Worm (Caenorhabditis elegans): ENCODE measurements around the gene Y56A3A.7.

Gene Y56A3A.7

DNA sequence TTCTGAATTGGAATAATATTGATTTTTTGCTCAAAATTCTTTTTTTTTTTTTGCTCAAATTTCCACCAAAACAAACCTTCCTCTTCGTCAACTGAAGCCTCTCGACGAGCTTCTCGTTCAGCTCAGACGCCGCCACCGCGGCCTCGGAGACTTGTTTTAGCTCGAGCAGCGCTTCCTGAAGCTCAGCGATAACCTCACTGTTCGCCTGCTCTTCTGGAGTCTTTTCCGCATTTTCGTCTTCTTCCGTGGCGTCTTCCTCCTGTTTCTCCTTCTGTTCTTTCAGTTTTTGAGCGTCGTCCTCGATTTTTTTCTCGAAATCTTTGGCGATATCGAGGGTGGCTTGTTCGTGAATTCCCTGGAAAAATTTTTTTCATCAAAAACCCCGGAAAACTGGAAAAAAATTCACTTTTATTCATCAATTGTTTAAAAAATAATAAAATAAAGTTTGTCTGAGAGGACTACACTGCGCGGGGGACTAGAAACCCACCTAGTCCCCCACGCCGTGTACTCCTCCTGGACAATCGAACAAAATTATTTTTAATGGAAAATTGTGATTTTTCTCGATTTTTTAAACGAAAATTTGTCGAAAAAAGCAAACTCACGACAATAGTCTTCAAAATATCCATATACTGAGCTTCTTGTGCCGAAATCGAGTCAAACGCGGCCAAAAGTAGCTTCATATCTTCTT lies 613 bp downstream of the Y56A3A.7 start:
- TF ChIP-seq egl-27 (tag; optimal IDR thresholded peaks at IDR 0.05) (no peak), pha-4 (GFP tag; IDR thresholded peaks at IDR 0.05) (peak; percentile 54; the same call in 1 of the 2 replicates), pha-4 (tag; optimal IDR thresholded peaks at IDR 0.05) (no peak), sdz-12 (GFP tag; optimal IDR thresholded peaks at IDR 0.05) (peak; percentile 66), hlh-30 (tag; optimal IDR thresholded peaks at IDR 0.05; ENCODE audit: insufficient read depth) (peak; percentile 52), unc-130 (GFP tag; optimal IDR thresholded peaks at IDR 0.05) (peak; percentile 93), hlh-11 (tag; optimal IDR thresholded peaks at IDR 0.05) (peak; percentile 51), saeg-2 (GFP tag; IDR thresholded peaks at IDR 0.05) (no peak), ceh-82 (tag; optimal IDR thresholded peaks at IDR 0.05) (no peak), F26F4.8 (GFP tag; conservative IDR thresholded peaks at IDR 0.05) (no peak), ceh-28 (tag; optimal IDR thresholded peaks at IDR 0.05) (no peak), nhr-102 (tag; optimal IDR thresholded peaks at IDR 0.05) (peak; percentile 67), tag-97 (GFP tag; IDR thresholded peaks at IDR 0.05) (peak; percentile 91), arid-1 (GFP tag; conservative IDR thresholded peaks at IDR 0.05) (peak; percentile 52; the same call in 1 of the 2 replicates), F37D6.2 (tag; optimal IDR thresholded peaks at IDR 0.05) (peak; percentile 71), ceh-44 (GFP tag; IDR thresholded peaks at IDR 0.05) (no peak), ctbp-1 (GFP tag; IDR thresholded peaks at IDR 0.05) (peak; percentile 61; the same call in 1 of the 2 replicates), rbr-2 (tag; optimal IDR thresholded peaks at IDR 0.05) (peak; percentile 73), T26A8.4 (GFP tag; IDR thresholded peaks at IDR 0.05) (0 out of 2 replicates have a peak, but pooled peaks have one; percentile 53), ceh-32 (tag; optimal IDR thresholded peaks at IDR 0.05; ENCODE audit: poor library complexity) (peak; percentile 28), dmd-6 (GFP tag; IDR thresholded peaks at IDR 0.05) (peak; percentile 73), daf-16 (GFP tag; optimal IDR thresholded peaks at IDR 0.05) (peak in 1 of 2 experiments; percentile 54), daf-16 (tag; optimal IDR thresholded peaks at IDR 0.05) (no peak), daf-12 (tag; optimal IDR thresholded peaks at IDR 0.05) (no peak), mep-1 (tag; optimal IDR thresholded peaks at IDR 0.05) (peak; percentile 78), vab-7 (GFP tag; IDR thresholded peaks at IDR 0.05) (0 out of 2 replicates have a peak, but pooled peaks have one; percentile 31), Y48G9A.11 (GFP tag; IDR thresholded peaks at IDR 0.05) (peak; percentile 81), cey-2 (tag; optimal IDR thresholded peaks at IDR 0.05; ENCODE audit: borderline replicate concordance, insufficient read depth) (no peak), spr-3 (GFP tag; optimal IDR thresholded peaks at IDR 0.05) (peak; percentile 62), dpl-1 (GFP tag; optimal IDR thresholded peaks at IDR 0.05) (peak; percentile 81), zfp-2 (tag; optimal IDR thresholded peaks at IDR 0.05) (peak; percentile 13), nhr-48 (tag; optimal IDR thresholded peaks at IDR 0.05) (peak; percentile 20), lim-7 (GFP tag; IDR thresholded peaks at IDR 0.05) (no peak), ama-1 (optimal IDR thresholded peaks at IDR 0.05) (no peak), fkh-10 (GFP tag; optimal IDR thresholded peaks at IDR 0.05) (peak; percentile 21), dmd-9 (GFP tag; IDR thresholded peaks at IDR 0.05) (peak; percentile 96), lin-38 (GFP tag; IDR thresholded peaks at IDR 0.05) (peak; percentile 80), tra-1 (GFP tag; IDR thresholded peaks at IDR 0.05) (peak; percentile 85; the same call in 1 of the 2 replicates), lir-3 (tag; optimal IDR thresholded peaks at IDR 0.05) (peak; percentile 41), madf-9 (GFP tag; conservative IDR thresholded peaks at IDR 0.05) (peak; percentile 81), ztf-7 (tag; optimal IDR thresholded peaks at IDR 0.05) (peak; percentile 69), zfp-3 (GFP tag; conservative IDR thresholded peaks at IDR 0.05) (peak; percentile 86; the same call in 1 of the 2 replicates), hif-1 (tag; optimal IDR thresholded peaks at IDR 0.05) (peak in 1 of 2 experiments; percentile 91), ZK337.2 (GFP tag; IDR thresholded peaks at IDR 0.05) (peak; percentile 98), mdt-29 (GFP tag; IDR thresholded peaks at IDR 0.05) (peak; percentile 52; the same call in 1 of the 2 replicates), ztf-11 (tag; optimal IDR thresholded peaks at IDR 0.05) (no peak), lin-13 (GFP tag; optimal IDR thresholded peaks at IDR 0.05) (peak; percentile 24), mes-2 (tag; optimal IDR thresholded peaks at IDR 0.05; ENCODE audit: poor library complexity, severe bottlenecking) (peak; percentile 100), ceh-20 (GFP tag; IDR thresholded peaks at IDR 0.05) (peak; percentile 75)
